Fruit fly (Drosophila melanogaster) whole organism, adult: Measurements from ENCODE around the gene RpS8.

Experiments
- CG12768 ChIP-seq: fragments of 200-800 bp; sonication (Bioruptor generic); optimal IDR thresholded peaks from 2 replicates; lab custom pipeline; 2017; ENCODE audit warnings: missing biosample characterization, missing genetic modification characterization, mild to moderate bottlenecking, moderate library complexity, missing genetic modification reagents
- CG1620 ChIP-seq: fragments of 200-800 bp; sonication (Bioruptor generic); optimal IDR thresholded peaks from 2 replicates; lab custom pipeline; 2016; ENCODE audit warnings: missing biosample characterization, missing genetic modification characterization
- CG5204 ChIP-seq: fragments of 200-800 bp; sonication (Bioruptor generic); optimal IDR thresholded peaks from 2 replicates; lab custom pipeline; 2016; ENCODE audit warnings: missing biosample characterization, missing genetic modification characterization
- CG7101 ChIP-seq: fragments of 200-800 bp; sonication (Bioruptor generic); optimal IDR thresholded peaks from 2 replicates; lab custom pipeline; 2018; ENCODE audit warnings: missing biosample characterization, mild to moderate bottlenecking, missing genetic modification characterization, moderate library complexity
- Crg-1 ChIP-seq: fragments of 200-800 bp; sonication (Bioruptor generic); optimal IDR thresholded peaks from 2 replicates; lab custom pipeline; 2016; ENCODE audit warnings: missing biosample characterization, missing genetic modification characterization
- kay ChIP-seq: fragments of 200-800 bp; sonication (Bioruptor generic); peaks from one replicate; lab custom pipeline; 2016; ENCODE audit warnings: missing biosample characterization, missing genetic modification characterization, borderline replicate concordance
- pad ChIP-seq: fragments of 200-800 bp; sonication (Bioruptor generic); optimal IDR thresholded peaks from 3 replicates; lab custom pipeline; 2017; ENCODE audit warnings: missing biosample characterization, missing genetic modification characterization, mild to moderate bottlenecking, moderate library complexity, missing genetic modification reagents
- tj ChIP-seq: fragments of 200-800 bp; sonication (Bioruptor generic); optimal IDR thresholded peaks from 3 replicates; lab custom pipeline; 2017; ENCODE audit warnings: missing biosample characterization, mild to moderate bottlenecking, missing genetic modification characterization, moderate library complexity
- toe ChIP-seq: fragments of 200-800 bp; sonication (Bioruptor generic); optimal IDR thresholded peaks from 2 replicates; lab custom pipeline; 2016; ENCODE audit warnings: missing biosample characterization, missing genetic modification characterization

- TF ChIP-seq CG1620: no peak
- no peak for TF ChIP-seq CG5204 (GFP tag; lab: Kevin White, UChicago)
- TF ChIP-seq CG12768: no peak
- TF ChIP-seq Crg-1 (GFP tag; lab: Kevin White, UChicago): no peak
- TF ChIP-seq kay (GFP tag; lab: Kevin White, UChicago): no peak
- TF ChIP-seq CG7101 (tag; lab: Kevin White, UChicago): no peak
- TF ChIP-seq toe (GFP tag; lab: Kevin White, UChicago): no peak
- TF ChIP-seq pad (GFP tag; lab: Kevin White, UChicago): no peak
- no peak for TF ChIP-seq tj (GFP tag; lab: Kevin White, UChicago)
Measured at dm6 chr3R:29837771-29838170, 23.6 kb upstream of the RpS8 start.
